Worm (Caenorhabditis elegans) whole organism, L4/young adult: ENCODE results near the gene C05E11.6.

Experiments used
- W03F9.2 ChIP-seq: fragments of 150-350 bp; optimal IDR thresholded peaks from 2 replicates; lab custom pipeline; 2014; ENCODE audit warnings: missing biosample characterization, missing genetic modification characterization
- dao-5 ChIP-seq: sonication (generic microtip); optimal IDR thresholded peaks from 2 replicates; lab custom pipeline; 2016; ENCODE audit warnings: missing genotype, missing genetic modification characterization, moderate library complexity, missing compliant biosample characterization
- him-1 ChIP-seq: sonication (generic microtip); optimal IDR thresholded peaks from 2 replicates; lab custom pipeline; 2016; ENCODE audit warnings: missing genotype, missing genetic modification reagents, missing genetic modification characterization, missing compliant biosample characterization

Gene C05E11.6

DNA sequence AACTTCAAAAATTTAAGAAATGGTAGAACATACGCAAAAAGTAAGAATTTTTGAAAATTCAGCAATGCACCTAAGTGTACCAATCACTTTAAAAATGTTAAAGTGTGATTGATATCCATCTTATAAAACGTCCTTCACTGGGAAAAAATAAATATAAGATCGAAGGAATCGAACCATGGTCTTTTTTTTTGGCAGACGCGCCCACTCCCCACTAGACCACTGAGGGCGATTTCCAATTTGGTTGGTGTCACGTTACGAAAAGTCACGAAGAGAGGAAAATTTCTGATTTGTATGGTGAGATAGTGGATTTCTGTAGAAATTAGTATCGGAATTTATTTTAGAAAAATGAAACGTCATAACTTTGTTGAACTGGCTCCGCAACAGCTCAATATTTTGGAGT lies 45.3 kb downstream of the C05E11.6 start:
- no peak for TF ChIP-seq him-1 (tag; lab: Kevin White, UChicago)
- no peak for TF ChIP-seq dao-5 (tag; lab: Kevin White, UChicago)
- no peak for TF ChIP-seq W03F9.2 (tag; lab: Kevin White, UChicago)

DNA sequence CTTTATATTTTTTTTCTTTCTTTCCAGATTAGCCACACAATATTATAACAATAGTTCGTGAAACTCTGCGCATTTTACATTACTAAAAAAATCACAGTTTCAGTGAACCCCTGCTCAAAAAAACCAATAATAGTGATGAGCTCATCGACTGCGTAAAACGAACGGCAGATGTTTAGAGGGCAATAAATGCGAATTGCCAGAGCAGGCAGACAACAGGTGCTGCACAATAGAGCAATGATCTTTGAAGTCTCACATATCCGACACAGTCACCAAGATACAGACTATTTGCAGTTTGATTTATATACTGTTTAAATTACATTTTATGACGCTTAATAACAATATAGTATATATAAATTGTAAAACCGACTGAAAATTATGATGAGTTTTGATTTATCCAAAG lies 47.7 kb downstream of the C05E11.6 start:
- no peak for TF ChIP-seq W03F9.2 (tag; lab: Kevin White, UChicago)
- no peak for TF ChIP-seq dao-5 (tag; lab: Kevin White, UChicago)
- no peak for TF ChIP-seq him-1 (tag; lab: Kevin White, UChicago)
